Worm (Caenorhabditis elegans) whole organism, L4 larva: ENCODE data around the gene C29F9.6.
"Not testable (repeated sequence)": the region's sequence is repeated elsewhere in the genome, so short reads cannot be mapped to it uniquely, and the experiment has no call there.

Experiments used
- F26F4.8 ChIP-seq: fragments of 200-800 bp; sonication (Bioruptor generic); conservative IDR thresholded peaks from 2 replicates; pipeline ENCODE4 v1.3.6; 2022; ENCODE audit warnings: missing genetic modification characterization, missing compliant biosample characterization
- ama-1 ChIP-seq: fragments of 150-350 bp; optimal IDR thresholded peaks from 2 replicates; lab custom pipeline; 2014; ENCODE audit warnings: inconsistent platforms, mixed read lengths
- daf-16 ChIP-seq, 3 experiments: sonication (generic microtip); optimal IDR thresholded peaks; 2 replicates each; lab custom pipeline; 2016 to 2017; ENCODE audit warnings: missing genetic modification characterization in 3 of 3, missing genetic modification reagents in 3 of 3, mild to moderate bottlenecking in 2 of 3, missing compliant biosample characterization in 2 of 3, missing biosample characterization in 1 of 3, moderate library complexity in 1 of 3
- egl-27 ChIP-seq: sonication (generic microtip); optimal IDR thresholded peaks from 3 replicates; lab custom pipeline; 2017; ENCODE audit warnings: missing biosample characterization, missing genetic modification reagents, missing genetic modification characterization
- lin-39 ChIP-seq: fragments of 150-350 bp; optimal IDR thresholded peaks from 2 replicates; lab custom pipeline; 2014; ENCODE audit warnings: missing biosample characterization, missing genetic modification reagents, missing genetic modification characterization
- lsy-2 ChIP-seq, 2 experiments: fragments of 150-350 bp in 1 of 2; sonication (generic microtip) in 1 of 2; optimal IDR thresholded peaks; 2 replicates each; lab custom pipeline; 2014 to 2017; ENCODE audit warnings: missing biosample characterization in 2 of 2, missing genetic modification characterization in 2 of 2
- ztf-11 ChIP-seq: fragments of 150-350 bp; optimal IDR thresholded peaks from 2 replicates; lab custom pipeline; 2014; ENCODE audit warnings: missing biosample characterization, missing genetic modification characterization

DNA sequence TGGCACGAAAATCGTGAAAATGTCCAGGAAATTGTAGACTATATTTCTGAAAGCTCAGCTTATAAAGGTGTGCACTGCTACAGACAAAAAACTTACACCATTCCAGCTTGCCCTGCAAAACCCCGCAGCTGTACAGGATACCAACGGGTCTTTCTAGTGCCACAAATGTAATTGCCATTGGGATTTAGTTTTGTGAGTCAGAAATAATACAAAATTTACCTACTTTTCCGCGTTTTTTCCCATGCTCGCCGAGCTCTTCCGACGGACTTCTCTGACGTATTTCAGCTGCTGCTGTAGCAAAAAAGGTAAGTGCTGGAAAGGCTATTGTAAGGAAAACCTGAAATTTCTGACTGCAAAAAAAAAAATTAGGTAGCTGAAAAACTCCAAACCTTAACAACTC, 17.7 kb upstream of the C29F9.6 start, which contains the start of gene C29F9.8:
- TF ChIP-seq lsy-2 (tag; optimal IDR thresholded peaks at IDR 0.05; lab: Kevin White, UChicago); F26F4.8; egl-27 (tag; lab: Kevin White, UChicago); ama-1; lin-39 (tag; lab: Kevin White, UChicago); daf-16 (GFP tag; optimal IDR thresholded peaks at IDR 0.05; lab: Kevin White, UChicago); daf-16 (tag; optimal IDR thresholded peaks at IDR 0.05; lab: Kevin White, UChicago); ztf-11: not testable (repeated sequence)
